Fruit fly (Drosophila melanogaster) S2 (cell line): ENCODE results near the gene CG9903.

Experiments
- CG8478 ChIP-seq: fragments of >200 bp; optimal IDR thresholded peaks from 2 replicates; lab custom pipeline; 2018
- CTCF ChIP-seq, 2 experiments: fragments of >200 bp; optimal IDR thresholded peaks; 2 replicates each; lab custom pipeline; 2018

DNA sequence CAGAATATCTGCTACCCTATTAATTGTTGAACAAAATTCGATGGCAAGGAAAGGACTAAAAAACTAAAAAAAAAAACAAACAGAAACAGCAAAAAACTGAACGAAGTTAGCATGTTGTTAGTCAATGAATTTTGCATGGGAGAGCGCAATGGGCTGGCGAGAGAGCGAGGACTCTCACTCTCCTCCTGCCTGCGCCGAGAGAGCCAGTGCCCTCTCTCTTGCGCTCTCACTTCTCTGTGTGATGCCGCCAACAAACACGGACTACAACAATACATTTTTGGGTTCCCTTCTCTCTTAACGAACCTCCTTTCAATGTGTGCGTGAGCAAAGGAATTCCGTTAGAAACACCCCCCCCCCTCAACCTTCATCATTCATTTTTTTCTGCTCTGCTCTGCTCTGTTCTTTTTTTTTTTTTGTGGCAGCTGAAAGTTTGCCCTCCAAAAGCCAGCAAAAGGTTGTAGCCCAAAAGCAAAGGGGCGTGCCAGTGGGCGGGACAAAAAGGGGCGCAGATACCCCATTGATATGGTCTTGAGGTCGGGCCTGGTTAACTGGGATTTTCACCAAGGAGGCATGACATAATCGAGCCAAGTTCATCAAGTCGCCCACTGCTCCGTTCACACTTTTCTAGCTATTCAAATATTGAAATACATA lies 14.4 kb downstream of the CG9903 start:
- no peak for TF ChIP-seq CG8478 (lab: Kevin White, UChicago)
- TF ChIP-seq CTCF (optimal IDR thresholded peaks at IDR 0.05; lab: Kevin White, UChicago): no peak
